Fruit fly (Drosophila melanogaster): ENCODE data around the gene CG34241.

The CG34241 gene

DNA sequence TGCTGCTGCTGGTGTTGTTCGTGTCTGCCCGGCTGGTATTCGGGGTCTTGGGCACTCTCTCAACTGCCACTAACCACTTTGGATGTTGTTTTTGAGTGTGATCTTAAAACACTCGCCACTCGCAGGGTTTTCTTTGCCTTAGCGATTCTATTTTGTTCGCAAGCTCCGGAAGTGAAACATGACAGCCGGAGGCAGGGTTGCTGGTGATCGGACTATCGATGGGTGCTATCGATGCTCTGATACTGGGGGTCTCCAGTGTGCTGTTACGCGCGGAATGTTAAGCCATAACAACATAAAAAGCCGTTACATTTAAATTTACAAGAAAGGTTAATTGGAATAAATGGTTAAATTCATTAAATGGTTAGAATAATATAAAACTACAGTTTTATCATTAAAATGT is 2.8 kb upstream of the CG34241 start, which contains the start of gene yps (continued):
- peak; percentile 71 for TF ChIP-seq kay (GFP tag; optimal IDR thresholded peaks at IDR 0.05)
- peak; percentile 80 for TF ChIP-seq slou (GFP tag; optimal IDR thresholded peaks at IDR 0.05)
- TF ChIP-seq CG9437 (GFP tag; optimal IDR thresholded peaks at IDR 0.05), result peak; percentile 78
- TF ChIP-seq CG2199 (GFP tag; IDR thresholded peaks at IDR 0.05), result peak; percentile 59; the same call in 2 of the 3 replicates
- peak; percentile 69; the same call in 3 of the 4 replicates for TF ChIP-seq Dll (GFP tag; IDR thresholded peaks at IDR 0.05; ENCODE audit: partially characterized antibody)
- TF ChIP-seq CG16813 (GFP tag; IDR thresholded peaks at IDR 0.05; ENCODE audit: partially characterized antibody), result peak; percentile 79
- TF ChIP-seq CG30403 (GFP tag; optimal IDR thresholded peaks at IDR 0.05), result peak; percentile 88

DNA sequence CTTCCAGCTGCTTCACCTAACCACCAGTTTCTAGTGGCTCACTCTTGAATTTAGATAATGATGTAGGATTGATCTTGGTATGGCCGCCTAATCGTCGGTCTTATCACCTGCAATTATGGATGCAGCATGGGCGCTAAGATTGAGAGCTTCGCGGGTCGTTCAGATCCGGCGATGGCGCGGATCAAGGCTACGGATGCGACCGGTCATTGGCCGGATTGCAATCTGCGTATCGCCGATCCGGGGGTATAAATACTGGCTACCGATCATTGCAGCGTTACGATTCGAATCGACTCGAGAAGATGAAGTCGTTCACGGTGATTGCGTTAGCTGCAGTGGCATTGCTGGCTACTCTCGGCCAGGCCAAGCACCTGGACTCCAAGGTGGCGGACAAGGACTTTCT is 1.3 kb downstream of the CG34241 start, which contains the start of gene Lsp2:
TSS of gene Lsp2 (plus strand) at position 283 of the 400 bp plus-strand sequence.
- TF ChIP-seq fu2 (GFP tag; optimal IDR thresholded peaks at IDR 0.05) (no peak), CG4328 (GFP tag; optimal IDR thresholded peaks at IDR 0.05) (no peak), Adf1 (GFP tag; IDR thresholded peaks at IDR 0.05) (no peak), CG9817 (tag; optimal IDR thresholded peaks at IDR 0.05) (no peak), fru (optimal IDR thresholded peaks at IDR 0.05) (no peak), CG9876 (GFP tag; optimal IDR thresholded peaks at IDR 0.05) (no peak), wek (GFP tag; optimal IDR thresholded peaks at IDR 0.05) (no peak), toy (GFP tag; IDR thresholded peaks at IDR 0.05) (no peak), bigmax (GFP tag; optimal IDR thresholded peaks at IDR 0.05) (no peak), MBD-R2 (GFP tag; IDR thresholded peaks at IDR 0.05) (no peak)

DNA sequence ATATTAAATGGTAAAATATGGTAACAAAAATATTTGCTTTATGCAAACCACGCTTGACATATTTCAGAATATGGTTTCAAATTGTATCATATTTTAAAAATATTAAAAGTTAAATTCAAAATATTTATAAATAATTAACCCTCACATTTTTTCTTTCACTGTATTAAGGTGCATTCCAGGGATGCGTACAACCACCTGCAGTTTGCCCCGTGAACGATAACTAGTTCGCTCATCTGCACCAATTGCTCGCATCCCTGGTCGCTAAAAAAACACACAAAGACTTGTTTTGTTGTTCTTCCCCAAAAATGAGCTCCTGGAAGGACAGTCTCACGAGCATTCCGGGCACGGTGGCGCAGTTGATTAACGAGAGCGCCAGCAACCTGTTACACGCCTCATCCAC is 4.1 kb downstream of the CG34241 start, which contains the start of gene DEF8:
TSS of gene DEF8 (plus strand) at position 229 of the 400 bp plus-strand sequence.
- TF ChIP-seq tx (GFP tag; optimal IDR thresholded peaks at IDR 0.05) (peak; percentile 29), Ets97D (GFP tag; optimal IDR thresholded peaks at IDR 0.05) (no peak), CG9727 (GFP tag; optimal IDR thresholded peaks at IDR 0.05) (peak; percentile 88), fd96Cb (tag; optimal IDR thresholded peaks at IDR 0.05) (peak; percentile 83), CG43689 (GFP tag; IDR thresholded peaks at IDR 0.05) (peak; percentile 73), mam (GFP tag; optimal IDR thresholded peaks at IDR 0.05) (peak; percentile 57), CG4617 (GFP tag; optimal IDR thresholded peaks at IDR 0.05; ENCODE audit: borderline replicate concordance) (peak; percentile 96), Tbp (GFP tag; optimal IDR thresholded peaks at IDR 0.05) (no peak), Hey (tag; optimal IDR thresholded peaks at IDR 0.05) (no peak), Stat92E (GFP tag; optimal IDR thresholded peaks at IDR 0.05) (no peak), row (GFP tag; IDR thresholded peaks at IDR 0.05) (peak; percentile 90), peb (GFP tag; IDR thresholded peaks at IDR 0.05) (peak; percentile 41; the same call in 1 of the 2 replicates), schlank (tag; optimal IDR thresholded peaks at IDR 0.05) (no peak), seq (GFP tag; IDR thresholded peaks at IDR 0.05) (peak; percentile 69), Hr51 (GFP tag; optimal IDR thresholded peaks at IDR 0.05) (peak; percentile 45 to 95), CG1024 (GFP tag; IDR thresholded peaks at IDR 0.05) (peak; percentile 74; the same call in 1 of the 2 replicates), CG14014 (GFP tag; IDR thresholded peaks at IDR 0.05) (peak; percentile 83), stwl (tag; optimal IDR thresholded peaks at IDR 0.05) (peak; percentile 56), CG3838 (GFP tag; optimal IDR thresholded peaks at IDR 0.05) (peak; percentile 1), Taf1 (GFP tag; IDR thresholded peaks at IDR 0.05) (peak; percentile 66; the same call in 1 of the 2 replicates), Lim3 (GFP tag; IDR thresholded peaks at IDR 0.05) (peak; percentile 42; the same call in 1 of the 2 replicates), B-H1 (GFP tag; IDR thresholded peaks at IDR 0.05) (peak; percentile 76), lola (GFP tag; optimal IDR thresholded peaks at IDR 0.05) (peak in 1 of 3 experiments; percentile 91), Atf6 (GFP tag; IDR thresholded peaks at IDR 0.05) (peak; percentile 86), Ada2b (GFP tag; IDR thresholded peaks at IDR 0.05) (peak; percentile 87), Med (GFP tag) (peak; percentile 90), Hr78 (GFP tag; optimal IDR thresholded peaks at IDR 0.05) (no peak), unpg (GFP tag; optimal IDR thresholded peaks at IDR 0.05) (peak; percentile 88), inv (GFP tag; IDR thresholded peaks at IDR 0.05; ENCODE audit: partially characterized antibody) (no peak; the same call in 1 of the 2 replicates), CG4730 (GFP tag; IDR thresholded peaks at IDR 0.05) (peak; percentile 82), Lpt (GFP tag; optimal IDR thresholded peaks at IDR 0.05) (no peak), Awh (GFP tag; IDR thresholded peaks at IDR 0.05) (peak; percentile 90)
